Fruit fly (Drosophila melanogaster) whole organism: ENCODE data around the gene CG14227.

Experiments used
- CG8478 ChIP-seq: fragments of >200 bp; optimal IDR thresholded peaks from 2 replicates; lab custom pipeline; 2018; ENCODE audit warnings: inconsistent platforms
- Dll ChIP-seq: fragments of >200 bp; optimal IDR thresholded peaks from 2 replicates; lab custom pipeline; 2017
- EcR ChIP-seq, 2 experiments: fragments of >200 bp; optimal IDR thresholded peaks; 2 replicates each; lab custom pipeline; 2017; ENCODE audit warnings: missing biosample characterization in 2 of 2, missing genetic modification characterization in 2 of 2, missing genetic modification reagents in 2 of 2
- pan ChIP-seq: fragments of >200 bp; optimal IDR thresholded peaks from 2 replicates; lab custom pipeline; 2017
- psq ChIP-seq: fragments of >200 bp; optimal IDR thresholded peaks from 2 replicates; lab custom pipeline; 2017
- usp ChIP-seq: fragments of >200 bp; optimal IDR thresholded peaks from 2 replicates; lab custom pipeline; 2017; ENCODE audit warnings: missing biosample characterization, missing genetic modification characterization, mixed read lengths

- no peak for TF ChIP-seq psq
- TF ChIP-seq EcR (GFP tag; optimal IDR thresholded peaks at IDR 0.05; lab: Kevin White, UChicago) = no peak
- TF ChIP-seq pan (lab: Kevin White, UChicago) = no peak
- no peak for TF ChIP-seq CG8478
- no peak for TF ChIP-seq Dll
- no peak for TF ChIP-seq usp (GFP tag; lab: Kevin White, UChicago)
Measured at dm6 chrX:19679207-19679606, 9.5 kb downstream of the CG14227 start.
